Fruit fly (Drosophila melanogaster) Kc167 (cell line): ENCODE results near the gene CG8010.

ENCODE experiments used
- h ChIP-seq: fragments of >200 bp; optimal IDR thresholded peaks from 3 replicates; lab custom pipeline; 2018; ENCODE audit warnings: missing external identifiers
- insv ChIP-seq: fragments of >200 bp; optimal IDR thresholded peaks from 3 replicates; lab custom pipeline; 2018; ENCODE audit warnings: missing external identifiers
- ttk ChIP-seq: sonication (Bioruptor generic); optimal IDR thresholded peaks from 2 replicates; lab custom pipeline; 2017; ENCODE audit warnings: missing external identifiers

- TF ChIP-seq ttk (lab: Kevin White, UChicago), result no peak
- TF ChIP-seq insv (lab: Kevin White, UChicago), result no peak
- no peak for TF ChIP-seq h (lab: Kevin White, UChicago)
These were observed 41.0 kb upstream of the CG8010 start for dm6 chrX:19309648-19310047.
